Fruit fly (Drosophila melanogaster) Kc167 (cell line): ENCODE results near the gene Prim2.

Experiments
- insv ChIP-seq: fragments of >200 bp; optimal IDR thresholded peaks from 3 replicates; lab custom pipeline; 2018; ENCODE audit warnings: missing external identifiers
- ttk ChIP-seq: sonication (Bioruptor generic); optimal IDR thresholded peaks from 2 replicates; lab custom pipeline; 2017; ENCODE audit warnings: missing external identifiers

DNA sequence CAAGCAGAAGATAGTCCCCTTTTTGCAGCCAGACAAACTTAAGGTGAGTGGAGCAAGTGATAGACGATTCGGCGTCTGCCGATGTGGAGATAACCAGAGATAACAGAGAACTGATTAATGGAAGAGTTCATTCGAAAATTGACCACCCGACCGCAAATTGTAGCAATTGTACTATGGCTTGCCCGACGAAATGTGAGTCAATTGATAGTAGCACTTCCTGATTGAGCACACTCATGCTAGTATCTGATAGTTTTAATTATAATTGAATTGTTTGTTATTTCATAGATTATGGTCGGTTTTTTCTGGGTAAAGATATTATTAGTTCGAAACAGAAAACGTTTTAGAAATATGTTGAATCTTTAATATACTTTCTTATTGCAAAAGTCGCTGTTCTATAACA lies 7.0 kb downstream of the Prim2 start:
- TF ChIP-seq ttk (lab: Kevin White, UChicago) (no peak), insv (lab: Kevin White, UChicago) (no peak)
